Worm (Caenorhabditis elegans): ENCODE results near the gene W08G11.1.

Gene W08G11.1

DNA sequence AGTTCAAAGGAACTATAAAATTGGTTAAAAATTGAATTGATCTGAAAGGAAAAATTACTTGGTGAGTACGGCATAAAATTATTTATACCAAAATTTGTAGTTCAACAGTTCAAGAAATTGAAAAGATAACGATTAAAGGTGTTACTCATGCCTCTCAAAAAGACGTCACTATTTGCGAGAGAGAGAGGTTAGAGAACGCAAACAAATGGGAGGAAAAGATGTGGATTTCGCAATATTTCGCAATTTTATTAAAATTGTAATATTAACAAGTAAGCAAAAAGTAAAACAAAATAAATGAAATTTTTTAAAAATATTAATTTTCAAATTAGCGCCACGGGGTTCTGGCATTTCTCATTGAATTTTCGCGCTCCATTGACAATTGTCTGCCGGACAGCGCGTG, 48.3 kb downstream of the W08G11.1 start, which contains the start of gene F13A7.11:
Gene F13A7.11, minus strand, starts transcription at position 174 of the 400 bp plus-strand sequence.
- TF ChIP-seq ref-2 (tag; optimal IDR thresholded peaks at IDR 0.05) (no peak), hlh-6 (tag; optimal IDR thresholded peaks at IDR 0.05) (no peak), elt-2 (tag; optimal IDR thresholded peaks at IDR 0.05) (peak; percentile 4)

ce11 chrV:16395739-16396138, 48.9 kb downstream of the W08G11.1 start, which contains the start of gene F13A7.12:
F13A7.12 (plus strand) TSS chrV:16396039.
- TF ChIP-seq ceh-6 (GFP tag; optimal IDR thresholded peaks at IDR 0.05) (no peak), npax-4 (tag; optimal IDR thresholded peaks at IDR 0.05) (no peak)

DNA sequence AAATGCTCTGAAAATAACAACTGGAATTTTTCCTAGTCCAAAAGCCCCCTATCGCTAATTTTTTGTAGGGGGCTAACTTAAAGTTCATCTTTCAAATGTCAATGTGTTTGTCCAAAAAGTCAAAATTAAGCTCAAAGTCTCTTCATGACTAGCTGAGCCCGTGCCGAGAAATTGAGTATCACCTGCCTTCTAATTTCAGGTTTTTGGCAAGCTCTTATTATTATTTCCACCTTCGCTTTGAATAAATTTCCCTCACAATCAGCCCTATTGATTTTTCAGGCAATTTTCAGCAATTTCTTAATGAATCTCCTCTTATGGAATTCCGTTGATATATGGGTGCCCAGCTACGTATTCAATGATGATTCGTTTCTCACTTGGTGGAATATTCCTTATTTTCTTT, 52.5 kb downstream of the W08G11.1 start, which contains the start of gene sre-36:
Gene sre-36, plus strand, starts transcription at position 301 of the 400 bp plus-strand sequence.
- no peak for TF ChIP-seq ceh-24 (tag; optimal IDR thresholded peaks at IDR 0.05)
- no peak for TF ChIP-seq gmeb-2 (tag; optimal IDR thresholded peaks at IDR 0.05)
- no peak for TF ChIP-seq dve-1 (tag; optimal IDR thresholded peaks at IDR 0.05)
- no peak for TF ChIP-seq sdc-2 (tag; optimal IDR thresholded peaks at IDR 0.05)
- no peak for TF ChIP-seq eyg-1 (tag; optimal IDR thresholded peaks at IDR 0.05)
- TF ChIP-seq fkh-6 (tag; optimal IDR thresholded peaks at IDR 0.05): no peak
- no peak for TF ChIP-seq pag-3 (tag; optimal IDR thresholded peaks at IDR 0.05; ENCODE audit: borderline replicate concordance)
- no peak for TF ChIP-seq unc-42 (tag; optimal IDR thresholded peaks at IDR 0.05)
- no peak for TF ChIP-seq rnt-1 (tag; optimal IDR thresholded peaks at IDR 0.05)
- TF ChIP-seq pqm-1 (tag; optimal IDR thresholded peaks at IDR 0.05): no peak

Data from whole organism, late embryonic.